Worm (Caenorhabditis elegans) whole organism, L4 larva: Measurements from ENCODE around the gene nhr-54.

Experiments
- hmg-1.1 ChIP-seq: fragments of 200-800 bp; sonication (Bioruptor generic); IDR thresholded peaks from 2 replicates; pipeline ENCODE4 v1.3.6; 2022; ENCODE audit warnings: missing genetic modification reagents, missing genetic modification characterization, missing compliant biosample characterization
- nhr-11 ChIP-seq: fragments of 150-350 bp; optimal IDR thresholded peaks from 2 replicates; lab custom pipeline; 2014; ENCODE audit warnings: missing biosample characterization, missing genetic modification characterization
- nhr-6 ChIP-seq: fragments of 150-350 bp; optimal IDR thresholded peaks from 2 replicates; lab custom pipeline; 2014; ENCODE audit warnings: missing biosample characterization, missing genetic modification characterization
- nhr-77 ChIP-seq: fragments of 150-350 bp; optimal IDR thresholded peaks from 2 replicates; lab custom pipeline; 2014; ENCODE audit warnings: missing biosample characterization, missing genetic modification characterization
- pqm-1 ChIP-seq: sonication (generic microtip); optimal IDR thresholded peaks from 2 replicates; lab custom pipeline; 2017; ENCODE audit warnings: missing biosample characterization, missing genetic modification characterization
- snpc-4 ChIP-seq: fragments of 150-350 bp; optimal IDR thresholded peaks from 2 replicates; lab custom pipeline; 2014; ENCODE audit warnings: missing biosample characterization, missing genetic modification characterization
- zip-11 ChIP-seq: fragments of 200-800 bp; sonication (Bioruptor generic); IDR thresholded peaks from 2 replicates; pipeline ENCODE4 v1.3.6; 2022; ENCODE audit warnings: missing genetic modification characterization, missing compliant biosample characterization
- ztf-11 ChIP-seq: fragments of 150-350 bp; optimal IDR thresholded peaks from 2 replicates; lab custom pipeline; 2014; ENCODE audit warnings: missing biosample characterization, missing genetic modification characterization

DNA sequence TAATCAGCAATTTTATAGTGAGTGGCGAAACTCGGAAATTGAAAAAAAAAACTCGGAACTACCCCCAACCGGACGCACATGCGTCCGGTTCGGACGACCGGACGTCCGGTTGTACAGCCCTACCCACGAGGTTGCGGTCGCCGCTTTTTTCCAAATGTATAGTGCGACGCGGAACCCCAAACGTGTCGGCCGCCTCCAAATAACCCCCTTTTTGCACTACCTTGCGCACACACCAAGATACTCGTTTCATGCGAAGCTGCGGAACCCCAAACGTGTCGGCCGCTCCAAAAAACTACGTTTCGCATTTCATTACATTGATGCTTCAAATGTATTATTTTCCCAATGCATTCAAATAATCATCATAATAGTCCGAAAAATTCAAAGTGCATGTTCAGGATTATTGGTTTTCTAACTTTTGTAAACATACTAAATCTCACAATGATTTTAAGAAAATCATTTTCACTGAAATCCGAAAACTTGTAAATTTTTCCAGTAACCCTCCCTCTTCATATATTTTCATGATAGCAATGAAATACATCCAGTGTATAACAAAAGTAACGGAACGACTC lies 33.6 kb downstream of the nhr-54 start, which contains the start of gene srw-35:
- TF ChIP-seq nhr-77 (tag; lab: Kevin White, UChicago) (no peak), zip-11 (GFP tag; lab: Robert Waterston, UW) (no peak), hmg-1.1 (GFP tag; lab: Robert Waterston, UW) (no peak), ztf-11 (tag; lab: Kevin White, UChicago) (no peak), pqm-1 (no peak), nhr-11 (tag; lab: Kevin White, UChicago) (no peak), nhr-6 (no peak), snpc-4 (no peak)
